Fruit fly (Drosophila melanogaster) whole organism, adult: Measurements from ENCODE around the gene CG31088.

ENCODE experiments used
- CG1620 ChIP-seq: fragments of 200-800 bp; sonication (Bioruptor generic); optimal IDR thresholded peaks from 2 replicates; lab custom pipeline; 2016; ENCODE audit warnings: missing biosample characterization, missing genetic modification characterization
- CG5204 ChIP-seq: fragments of 200-800 bp; sonication (Bioruptor generic); optimal IDR thresholded peaks from 2 replicates; lab custom pipeline; 2016; ENCODE audit warnings: missing biosample characterization, missing genetic modification characterization

- TF ChIP-seq CG5204 (GFP tag; lab: Kevin White, UChicago) (no peak), CG1620 (GFP tag; lab: Kevin White, UChicago) (no peak)
These were observed 25.4 kb downstream of the CG31088 start, which contains the start of gene CG34276 for dm6 chr3R:15925329-15925728.
